Worm (Caenorhabditis elegans) whole organism, L1 larva: Measurements from ENCODE around the gene num-1.
A peak's percentile ranks its signal among the peaks of the same experiment; 100 is the strongest.

Source experiments
- C04F5.9 ChIP-seq: sonication (generic microtip); optimal IDR thresholded peaks from 2 replicates; lab custom pipeline; 2016; ENCODE audit warnings: missing genetic modification characterization, missing compliant biosample characterization
- C34B4.2 ChIP-seq: sonication (generic microtip); optimal IDR thresholded peaks from 2 replicates; lab custom pipeline; 2017; ENCODE audit warnings: mild to moderate bottlenecking, missing genetic modification characterization, missing compliant biosample characterization
- F16B12.6 ChIP-seq: fragments of 150-350 bp; optimal IDR thresholded peaks from 2 replicates; lab custom pipeline; 2014; ENCODE audit warnings: missing biosample characterization, missing genetic modification characterization
- Y116A8C.19 ChIP-seq: sonication (generic microtip); optimal IDR thresholded peaks from 2 replicates; lab custom pipeline; 2016; ENCODE audit warnings: missing compliant biosample characterization, missing genetic modification characterization, borderline replicate concordance
- alr-1 ChIP-seq: fragments of 200-800 bp; sonication (Bioruptor generic); optimal IDR thresholded peaks from 2 replicates; lab custom pipeline; 2018; ENCODE audit warnings: borderline replicate concordance, mild to moderate bottlenecking, missing genetic modification characterization, missing compliant biosample characterization
- ceh-63 ChIP-seq: fragments of 200-800 bp; sonication (Bioruptor generic); optimal IDR thresholded peaks from 2 replicates; lab custom pipeline; 2018; ENCODE audit warnings: mild to moderate bottlenecking, missing genetic modification characterization, missing compliant biosample characterization
- ceh-88 ChIP-seq: fragments of 200-800 bp; sonication (Bioruptor generic); IDR thresholded peaks from 2 replicates; pipeline ENCODE4 v1.3.6; 2022; ENCODE audit warnings: missing genetic modification characterization, missing compliant biosample characterization
- ces-1 ChIP-seq: fragments of 150-350 bp; optimal IDR thresholded peaks from 2 replicates; lab custom pipeline; 2014; ENCODE audit warnings: missing biosample characterization, missing genetic modification reagents, missing genetic modification characterization
- dpl-1 ChIP-seq, 3 experiments: fragments of 150-350 bp in 2 of 3; sonication (generic microtip) in 1 of 3; optimal IDR thresholded peaks; 2 replicates each; lab custom pipeline; 2014 to 2017; ENCODE audit warnings: missing biosample characterization in 3 of 3, missing genetic modification characterization in 3 of 3, missing genetic modification reagents in 3 of 3
- dsc-1 ChIP-seq: sonication (generic microtip); optimal IDR thresholded peaks from 2 replicates; lab custom pipeline; 2016; ENCODE audit warnings: mild to moderate bottlenecking, missing genetic modification characterization, missing compliant biosample characterization
- efl-3 ChIP-seq: fragments of 200-800 bp; sonication (Bioruptor generic); optimal IDR thresholded peaks from 2 replicates; lab custom pipeline; 2018; ENCODE audit warnings: mild to moderate bottlenecking, missing genetic modification characterization, missing compliant biosample characterization
- elt-3 ChIP-seq, 6 experiments: fragments of 150-350 bp in 1 of 6; sonication (generic microtip); optimal IDR thresholded peaks; 2 replicates each; lab custom pipeline; 2017 to 2018; ENCODE audit warnings: missing biosample characterization in 6 of 6, missing genetic modification characterization in 6 of 6, inconsistent platforms in 1 of 6
- fkh-4 ChIP-seq: sonication (generic microtip); optimal IDR thresholded peaks from 2 replicates; lab custom pipeline; 2016; ENCODE audit warnings: missing compliant biosample characterization, missing genetic modification characterization, borderline replicate concordance
- fkh-8 ChIP-seq: sonication (generic microtip); optimal IDR thresholded peaks from 2 replicates; lab custom pipeline; 2016; ENCODE audit warnings: mild to moderate bottlenecking, missing genetic modification characterization, missing compliant biosample characterization
- grh-1 ChIP-seq: fragments of 200-800 bp; sonication (Bioruptor generic); IDR thresholded peaks from 2 replicates; pipeline ENCODE4 v1.3.6; 2022; ENCODE audit warnings: missing genetic modification reagents, missing genetic modification characterization, missing compliant biosample characterization
- hlh-17 ChIP-seq: fragments of 200-800 bp; sonication (Bioruptor generic); optimal IDR thresholded peaks from 2 replicates; lab custom pipeline; 2018; ENCODE audit warnings: missing genetic modification characterization, mild to moderate bottlenecking, missing compliant biosample characterization, moderate library complexity, borderline replicate concordance
- hlh-4 ChIP-seq: sonication (generic microtip); optimal IDR thresholded peaks from 2 replicates; lab custom pipeline; 2016; ENCODE audit warnings: mild to moderate bottlenecking, missing genetic modification characterization, missing compliant biosample characterization
- hpl-2 ChIP-seq: fragments of 150-350 bp; optimal IDR thresholded peaks from 2 replicates; lab custom pipeline; 2014; ENCODE audit warnings: missing biosample characterization, missing genetic modification reagents, missing genetic modification characterization
- isw-1 ChIP-seq: fragments of 200-800 bp; sonication (Bioruptor generic); IDR thresholded peaks from 2 replicates; pipeline ENCODE4 v1.3.6; 2022; ENCODE audit warnings: missing genetic modification characterization, missing compliant biosample characterization
- lin-14 ChIP-seq: fragments of 200-800 bp; sonication (Bioruptor generic); optimal IDR thresholded peaks from 2 replicates; lab custom pipeline; 2018; ENCODE audit warnings: mild to moderate bottlenecking, missing genetic modification characterization, moderate library complexity, missing compliant biosample characterization
- lin-15B ChIP-seq: fragments of 150-350 bp; sonication (generic microtip); optimal IDR thresholded peaks from 3 replicates; lab custom pipeline; 2014; ENCODE audit warnings: missing biosample characterization, missing genetic modification characterization
- lin-35 ChIP-seq, 2 experiments: fragments of 150-350 bp; optimal IDR thresholded peaks; 2 replicates each; lab custom pipeline; 2014; ENCODE audit warnings: missing biosample characterization in 2 of 2, missing genetic modification characterization in 2 of 2, missing genetic modification reagents in 2 of 2
- lir-3 ChIP-seq: sonication (generic microtip); optimal IDR thresholded peaks from 2 replicates; lab custom pipeline; 2016; ENCODE audit warnings: mild to moderate bottlenecking, missing genetic modification characterization, moderate library complexity, missing compliant biosample characterization; ENCODE audit not compliant: poor library complexity
- lsy-2 ChIP-seq, 2 experiments: fragments of 150-350 bp; optimal IDR thresholded peaks; 2 replicates each; lab custom pipeline; 2014; ENCODE audit warnings: missing biosample characterization in 2 of 2, missing genetic modification characterization in 2 of 2
- mdl-1 ChIP-seq, 2 experiments: fragments of 150-350 bp; optimal IDR thresholded peaks; 2 replicates each; lab custom pipeline; 2014 to 2017; ENCODE audit warnings: missing biosample characterization in 2 of 2, missing genetic modification characterization in 2 of 2, inconsistent platforms in 1 of 2
- mef-2 ChIP-seq: fragments of 150-350 bp; optimal IDR thresholded peaks from 2 replicates; lab custom pipeline; 2014; ENCODE audit warnings: missing biosample characterization, missing genetic modification characterization
- nhr-11 ChIP-seq: fragments of 150-350 bp; optimal IDR thresholded peaks from 2 replicates; lab custom pipeline; 2014; ENCODE audit warnings: missing biosample characterization, missing genetic modification characterization
- nhr-19 ChIP-seq: fragments of 200-800 bp; sonication (Bioruptor generic); conservative IDR thresholded peaks from 2 replicates; pipeline ENCODE4 v1.3.6; 2022; ENCODE audit warnings: missing genetic modification characterization, missing compliant biosample characterization
- nhr-47 ChIP-seq: sonication (generic microtip); optimal IDR thresholded peaks from 2 replicates; lab custom pipeline; 2016; ENCODE audit warnings: mild to moderate bottlenecking, missing genetic modification characterization, moderate library complexity, missing compliant biosample characterization
- nhr-85 ChIP-seq: sonication (generic microtip); peaks from one replicate; lab custom pipeline; 2016; ENCODE audit warnings: missing genetic modification characterization, inconsistent platforms, missing compliant biosample characterization
- nhr-90 ChIP-seq: sonication (generic microtip); optimal IDR thresholded peaks from 2 replicates; lab custom pipeline; 2016; ENCODE audit warnings: mild to moderate bottlenecking, missing genetic modification characterization, missing compliant biosample characterization; ENCODE audit not compliant: poor library complexity
- pax-3 ChIP-seq: fragments of 200-800 bp; sonication (Bioruptor generic); optimal IDR thresholded peaks from 2 replicates; lab custom pipeline; 2018; ENCODE audit warnings: mild to moderate bottlenecking, missing genetic modification characterization, moderate library complexity, missing compliant biosample characterization
- rnt-1 ChIP-seq: sonication (generic microtip); optimal IDR thresholded peaks from 2 replicates; lab custom pipeline; 2016; ENCODE audit warnings: mild to moderate bottlenecking, missing genetic modification characterization, moderate library complexity, missing compliant biosample characterization
- skn-1 ChIP-seq: fragments of 150-350 bp; optimal IDR thresholded peaks from 2 replicates; lab custom pipeline; 2014; ENCODE audit warnings: missing biosample characterization, missing genetic modification characterization
- snpc-4 ChIP-seq: fragments of 150-350 bp; optimal IDR thresholded peaks from 2 replicates; lab custom pipeline; 2014; ENCODE audit warnings: missing biosample characterization, missing genetic modification characterization
- sup-37 ChIP-seq: fragments of 200-800 bp; sonication (Bioruptor generic); optimal IDR thresholded peaks from 2 replicates; lab custom pipeline; 2018; ENCODE audit warnings: mild to moderate bottlenecking, missing genetic modification characterization, missing compliant biosample characterization
- tbx-2 ChIP-seq: sonication (generic microtip); optimal IDR thresholded peaks from 2 replicates; lab custom pipeline; 2016; ENCODE audit warnings: missing genetic modification characterization, missing compliant biosample characterization
- tlp-1 ChIP-seq: fragments of 150-350 bp; optimal IDR thresholded peaks from 2 replicates; lab custom pipeline; 2014; ENCODE audit warnings: missing biosample characterization, missing genetic modification characterization
- unc-130 ChIP-seq: fragments of 150-350 bp; optimal IDR thresholded peaks from 2 replicates; lab custom pipeline; 2017; ENCODE audit warnings: missing biosample characterization, missing genetic modification characterization, inconsistent platforms
- unc-62 ChIP-seq: fragments of 150-350 bp; optimal IDR thresholded peaks from 2 replicates; lab custom pipeline; 2014; ENCODE audit warnings: missing biosample characterization, missing genetic modification reagents, missing genetic modification characterization
- unc-86 ChIP-seq: sonication (generic microtip); optimal IDR thresholded peaks from 2 replicates; lab custom pipeline; 2016; ENCODE audit warnings: missing genetic modification characterization, missing compliant biosample characterization
- xbp-1 ChIP-seq: sonication (generic microtip); optimal IDR thresholded peaks from 2 replicates; lab custom pipeline; 2016; ENCODE audit warnings: missing genetic modification characterization, missing compliant biosample characterization
- zag-1 ChIP-seq: fragments of 150-350 bp; optimal IDR thresholded peaks from 2 replicates; lab custom pipeline; 2014; ENCODE audit warnings: missing biosample characterization, missing genetic modification characterization
- zip-4 ChIP-seq: fragments of 200-800 bp; sonication (Bioruptor generic); optimal IDR thresholded peaks from 2 replicates; lab custom pipeline; 2018; ENCODE audit warnings: mild to moderate bottlenecking, missing genetic modification characterization, moderate library complexity, missing compliant biosample characterization
- ztf-4 ChIP-seq: fragments of 150-350 bp; optimal IDR thresholded peaks from 2 replicates; lab custom pipeline; 2014; ENCODE audit warnings: missing biosample characterization, missing genetic modification characterization

num-1 gene

ce11 chrV:20789105-20789504, 40.5 kb upstream of the num-1 start, which contains the start of gene tpan-1 (continued):
- no peak for TF ChIP-seq ceh-63 (GFP tag; lab: Kevin White, UChicago)
- TF ChIP-seq nhr-85 (tag; lab: Kevin White, UChicago) = no peak
- TF ChIP-seq isw-1 = peak; percentile 40
- peak; percentile 76 for TF ChIP-seq tbx-2 (tag; lab: Kevin White, UChicago)
- no peak for TF ChIP-seq unc-130
- no peak for TF ChIP-seq F16B12.6 (tag; lab: Kevin White, UChicago)
- TF ChIP-seq fkh-4 = no peak
- no peak for TF ChIP-seq zip-4 (GFP tag; lab: Kevin White, UChicago)
- no peak for TF ChIP-seq alr-1
- TF ChIP-seq unc-86 (tag; lab: Kevin White, UChicago) = peak; percentile 62
- TF ChIP-seq mdl-1 (tag; optimal IDR thresholded peaks at IDR 0.05; lab: Kevin White, UChicago) = peak in 1 of 2 experiments; percentile 38
- TF ChIP-seq mef-2 (tag; lab: Kevin White, UChicago) = no peak
- TF ChIP-seq ztf-4 (tag; lab: Kevin White, UChicago) = no peak
- peak in 1 of 2 experiments; percentile 49 for TF ChIP-seq lsy-2 (tag; optimal IDR thresholded peaks at IDR 0.05; lab: Kevin White, UChicago)
- no peak for TF ChIP-seq elt-3 (tag; optimal IDR thresholded peaks at IDR 0.05; lab: Kevin White, UChicago)
- TF ChIP-seq dsc-1 (tag; lab: Kevin White, UChicago) = peak; percentile 19
- no peak for TF ChIP-seq unc-62 (GFP tag; lab: Kevin White, UChicago)
- no peak for TF ChIP-seq hlh-4
- TF ChIP-seq lir-3 (tag; lab: Kevin White, UChicago) = no peak
- TF ChIP-seq lin-35 (GFP tag; optimal IDR thresholded peaks at IDR 0.05; lab: Kevin White, UChicago) = peak in 1 of 2 experiments; percentile 45
- peak; percentile 92 for TF ChIP-seq lin-14
- 0 out of 2 replicates have a peak, but pooled peaks have one; percentile 37 for TF ChIP-seq ceh-88 (GFP tag; lab: Robert Waterston, UW)
- TF ChIP-seq nhr-11 = no peak
- TF ChIP-seq nhr-47 (tag; lab: Kevin White, UChicago) = peak; percentile 68
- no peak for TF ChIP-seq hlh-17 (GFP tag; lab: Kevin White, UChicago)
- TF ChIP-seq hpl-2 (GFP tag; lab: Kevin White, UChicago) = no peak
- TF ChIP-seq nhr-90 (tag; lab: Kevin White, UChicago) = no peak
- no peak for TF ChIP-seq rnt-1 (tag; lab: Kevin White, UChicago)
- peak; percentile 83 for TF ChIP-seq fkh-8 (tag; lab: Kevin White, UChicago)
- no peak for TF ChIP-seq tlp-1 (tag; lab: Kevin White, UChicago)
- TF ChIP-seq dpl-1 (GFP tag; optimal IDR thresholded peaks at IDR 0.05; lab: Kevin White, UChicago) = peak in 1 of 3 experiments; percentile 27
- TF ChIP-seq ces-1 (GFP tag; lab: Kevin White, UChicago) = peak; percentile 76
- TF ChIP-seq C34B4.2 (tag; lab: Kevin White, UChicago) = no peak
- TF ChIP-seq skn-1 (tag; lab: Kevin White, UChicago) = peak; percentile 7
- no peak for TF ChIP-seq sup-37 (GFP tag; lab: Kevin White, UChicago)
- no peak for TF ChIP-seq C04F5.9
- peak; percentile 25 for TF ChIP-seq pax-3 (tag; lab: Kevin White, UChicago)
- no peak for TF ChIP-seq grh-1 (GFP tag; lab: Robert Waterston, UW)
- TF ChIP-seq lin-15B (tag; lab: Kevin White, UChicago) = no peak
- no peak for TF ChIP-seq efl-3 (GFP tag; lab: Kevin White, UChicago)
- TF ChIP-seq, all 84 proteins: peak for 30

- TF ChIP-seq Y116A8C.19 (tag; lab: Kevin White, UChicago) (no peak), zag-1 (tag; lab: Kevin White, UChicago) (no peak), nhr-11 (no peak), snpc-4 (tag; lab: Kevin White, UChicago) (peak; percentile 61), grh-1 (GFP tag; lab: Robert Waterston, UW) (peak; percentile 24; the same call in 1 of the 2 replicates), unc-62 (GFP tag; lab: Kevin White, UChicago) (no peak), xbp-1 (no peak), nhr-19 (GFP tag; lab: Robert Waterston, UW) (no peak), nhr-47 (tag; lab: Kevin White, UChicago) (peak; percentile 14), skn-1 (tag; lab: Kevin White, UChicago) (no peak)
These were observed 39.6 kb upstream of the num-1 start, which contains the start of gene Y44A6D.1 for ce11 chrV:20790011-20790410. Y44A6D.1 (minus strand) TSS chrV:20790033.
